Worm (Caenorhabditis elegans) whole organism, L2 larva: Measurements from ENCODE around the gene F41E6.1.
A peak's percentile ranks its signal among the peaks of the same experiment; 100 is the strongest.

ENCODE experiments used
- C34F6.9 ChIP-seq: fragments of 150-350 bp; optimal IDR thresholded peaks from 2 replicates; lab custom pipeline; 2014; ENCODE audit warnings: missing biosample characterization, missing genetic modification characterization
- F13H6.1 ChIP-seq: sonication (generic microtip); optimal IDR thresholded peaks from 2 replicates; lab custom pipeline; 2016; ENCODE audit warnings: missing genetic modification characterization, missing compliant biosample characterization
- R02D3.7 ChIP-seq: fragments of 150-350 bp; optimal IDR thresholded peaks from 2 replicates; lab custom pipeline; 2014; ENCODE audit warnings: missing biosample characterization, missing genetic modification characterization
- Y55F3AM.14 ChIP-seq: fragments of 200-800 bp; sonication (Bioruptor generic); optimal IDR thresholded peaks from 2 replicates; lab custom pipeline; 2018; ENCODE audit warnings: mild to moderate bottlenecking, missing genetic modification characterization, missing compliant biosample characterization
- ZK546.5 ChIP-seq: sonication (generic microtip); optimal IDR thresholded peaks from 2 replicates; lab custom pipeline; 2017; ENCODE audit warnings: missing biosample characterization, missing genetic modification characterization
- aly-2 ChIP-seq: fragments of 150-350 bp; optimal IDR thresholded peaks from 2 replicates; lab custom pipeline; 2014; ENCODE audit warnings: missing biosample characterization, missing genetic modification characterization
- blmp-1 ChIP-seq: sonication (generic microtip); optimal IDR thresholded peaks from 2 replicates; lab custom pipeline; 2017; ENCODE audit warnings: missing genetic modification characterization, mild to moderate bottlenecking, missing compliant biosample characterization, antibody characterized with exemption, moderate library complexity; ENCODE audit not compliant: insufficient read depth
- ceh-16 ChIP-seq: fragments of 150-350 bp; optimal IDR thresholded peaks from 2 replicates; lab custom pipeline; 2014; ENCODE audit warnings: missing biosample characterization, missing genetic modification characterization
- ceh-82 ChIP-seq: fragments of 150-350 bp; optimal IDR thresholded peaks from 2 replicates; lab custom pipeline; 2014; ENCODE audit warnings: missing biosample characterization, missing genetic modification characterization
- crh-2 ChIP-seq: sonication (generic microtip); optimal IDR thresholded peaks from 2 replicates; lab custom pipeline; 2017; ENCODE audit warnings: missing biosample characterization, missing genetic modification characterization
- dmd-4 ChIP-seq: sonication (generic microtip); optimal IDR thresholded peaks from 2 replicates; lab custom pipeline; 2017; ENCODE audit warnings: missing biosample characterization, missing genetic modification characterization
- elt-1 ChIP-seq: fragments of 150-350 bp; optimal IDR thresholded peaks from 2 replicates; lab custom pipeline; 2014; ENCODE audit warnings: missing biosample characterization, missing genetic modification characterization
- elt-3 ChIP-seq: sonication (generic microtip); optimal IDR thresholded peaks from 2 replicates; lab custom pipeline; 2017; ENCODE audit warnings: missing biosample characterization, missing genetic modification characterization
- fos-1 ChIP-seq: fragments of 150-350 bp; optimal IDR thresholded peaks from 2 replicates; lab custom pipeline; 2014; ENCODE audit warnings: missing biosample characterization, missing genetic modification characterization
- lin-11 ChIP-seq: fragments of 150-350 bp; sonication (generic microtip); optimal IDR thresholded peaks from 2 replicates; lab custom pipeline; 2014; ENCODE audit warnings: missing biosample characterization, missing genetic modification characterization, inconsistent platforms, mixed read lengths
- lsy-2 ChIP-seq, 2 experiments: fragments of 150-350 bp in 1 of 2; sonication (generic microtip) in 1 of 2; optimal IDR thresholded peaks; 2 replicates each; lab custom pipeline; 2014 to 2017; ENCODE audit warnings: missing biosample characterization in 2 of 2, missing genetic modification characterization in 2 of 2
- mab-5 ChIP-seq: fragments of 150-350 bp; optimal IDR thresholded peaks from 2 replicates; lab custom pipeline; 2014; ENCODE audit warnings: missing biosample characterization, missing genetic modification characterization
- nhr-11 ChIP-seq: fragments of 150-350 bp; optimal IDR thresholded peaks from 2 replicates; lab custom pipeline; 2014; ENCODE audit warnings: missing biosample characterization, missing genetic modification characterization
- nhr-129 ChIP-seq: fragments of 150-350 bp; optimal IDR thresholded peaks from 2 replicates; lab custom pipeline; 2014; ENCODE audit warnings: missing biosample characterization, missing genetic modification characterization
- nhr-21 ChIP-seq: fragments of 150-350 bp; optimal IDR thresholded peaks from 2 replicates; lab custom pipeline; 2014; ENCODE audit warnings: missing biosample characterization, missing genetic modification characterization
- nhr-25 ChIP-seq: fragments of 150-350 bp; sonication (generic microtip); optimal IDR thresholded peaks from 3 replicates; lab custom pipeline; 2014; ENCODE audit warnings: missing biosample characterization, missing genetic modification characterization
- nhr-6 ChIP-seq: fragments of 150-350 bp; optimal IDR thresholded peaks from 2 replicates; lab custom pipeline; 2014; ENCODE audit warnings: missing biosample characterization, missing genetic modification characterization
- nhr-77 ChIP-seq: fragments of 150-350 bp; optimal IDR thresholded peaks from 2 replicates; lab custom pipeline; 2014; ENCODE audit warnings: missing biosample characterization, missing genetic modification characterization
- peb-1 ChIP-seq: fragments of 150-350 bp; optimal IDR thresholded peaks from 2 replicates; lab custom pipeline; 2014; ENCODE audit warnings: missing biosample characterization, missing genetic modification characterization
- sem-4 ChIP-seq: fragments of 150-350 bp; optimal IDR thresholded peaks from 2 replicates; lab custom pipeline; 2014; ENCODE audit warnings: missing biosample characterization, missing genetic modification reagents, missing genetic modification characterization
- sma-3 ChIP-seq: sonication (generic microtip); optimal IDR thresholded peaks from 2 replicates; lab custom pipeline; 2016; ENCODE audit warnings: missing genetic modification reagents, missing genetic modification characterization, missing compliant biosample characterization
- sma-9 ChIP-seq, 2 experiments: fragments of 150-350 bp in 1 of 2; sonication (generic microtip) in 1 of 2; optimal IDR thresholded peaks; 2 replicates each; lab custom pipeline; 2014 to 2016; ENCODE audit warnings: missing genetic modification characterization in 2 of 2, mild to moderate bottlenecking in 1 of 2, missing biosample characterization in 1 of 2, missing compliant biosample characterization in 1 of 2, missing genetic modification reagents in 1 of 2, moderate library complexity in 1 of 2
- snpc-4 ChIP-seq: fragments of 150-350 bp; optimal IDR thresholded peaks from 2 replicates; lab custom pipeline; 2014; ENCODE audit warnings: missing biosample characterization, missing genetic modification characterization
- unc-55 ChIP-seq: fragments of 150-350 bp; sonication (generic microtip); optimal IDR thresholded peaks from 3 replicates; lab custom pipeline; 2014; ENCODE audit warnings: missing biosample characterization, missing genetic modification reagents, missing genetic modification characterization
- unc-62 ChIP-seq: fragments of 150-350 bp; optimal IDR thresholded peaks from 2 replicates; lab custom pipeline; 2014; ENCODE audit warnings: missing biosample characterization, missing genetic modification reagents, missing genetic modification characterization
- zag-1 ChIP-seq: fragments of 150-350 bp; optimal IDR thresholded peaks from 2 replicates; lab custom pipeline; 2014; ENCODE audit warnings: missing biosample characterization, missing genetic modification characterization
- ztf-1 ChIP-seq: fragments of 200-800 bp; sonication (Bioruptor generic); conservative IDR thresholded peaks from 2 replicates; pipeline ENCODE4 v1.3.6; 2022; ENCODE audit warnings: missing genetic modification characterization, missing compliant biosample characterization
- ztf-4 ChIP-seq: fragments of 150-350 bp; optimal IDR thresholded peaks from 2 replicates; lab custom pipeline; 2014; ENCODE audit warnings: missing biosample characterization, missing genetic modification characterization

The F41E6.1 gene

DNA sequence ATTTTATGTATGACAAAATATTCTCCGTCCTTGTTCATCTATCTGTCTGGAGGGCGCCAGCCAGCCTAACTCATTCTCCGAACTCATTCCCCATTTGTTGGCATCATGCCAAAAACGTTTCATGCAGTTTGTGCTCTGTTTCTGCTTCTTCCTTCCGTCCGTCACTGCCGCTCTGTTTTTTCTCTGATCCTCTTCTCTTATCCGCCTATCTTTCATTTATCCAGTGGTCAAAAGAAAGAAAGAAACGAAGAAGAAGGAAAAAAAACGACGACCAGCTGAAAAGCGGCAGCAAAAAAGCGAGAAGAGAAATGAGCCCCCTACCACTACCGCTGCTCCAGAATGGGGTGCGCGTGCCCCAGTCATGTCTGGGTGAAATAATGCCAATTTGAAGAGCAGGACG is 40.6 kb downstream of the F41E6.1 start:
- TF ChIP-seq unc-55 (GFP tag; lab: Kevin White, UChicago) (peak; percentile 40), ceh-82 (no peak), nhr-21 (tag; lab: Kevin White, UChicago) (no peak), snpc-4 (tag; lab: Kevin White, UChicago) (peak; percentile 6), Y55F3AM.14 (GFP tag; lab: Kevin White, UChicago) (peak; percentile 43), lin-11 (tag; lab: Kevin White, UChicago) (no peak), lsy-2 (tag; optimal IDR thresholded peaks at IDR 0.05; lab: Kevin White, UChicago) (peak in 1 of 2 experiments; percentile 29), sem-4 (tag; lab: Kevin White, UChicago) (peak; percentile 36), aly-2 (tag; lab: Kevin White, UChicago) (no peak), ztf-1 (GFP tag; lab: Robert Waterston, UW) (no peak), zag-1 (tag; lab: Kevin White, UChicago) (peak; percentile 80), C34F6.9 (tag; lab: Kevin White, UChicago) (peak; percentile 51), sma-9 (GFP tag; optimal IDR thresholded peaks at IDR 0.05; lab: Kevin White, UChicago) (peak; percentile 43), sma-9 (tag; optimal IDR thresholded peaks at IDR 0.05; lab: Kevin White, UChicago) (no peak), elt-1 (tag; lab: Kevin White, UChicago) (no peak), nhr-6 (tag; lab: Kevin White, UChicago) (no peak), F13H6.1 (peak; percentile 57), nhr-129 (tag; lab: Kevin White, UChicago) (peak; percentile 40)

DNA sequence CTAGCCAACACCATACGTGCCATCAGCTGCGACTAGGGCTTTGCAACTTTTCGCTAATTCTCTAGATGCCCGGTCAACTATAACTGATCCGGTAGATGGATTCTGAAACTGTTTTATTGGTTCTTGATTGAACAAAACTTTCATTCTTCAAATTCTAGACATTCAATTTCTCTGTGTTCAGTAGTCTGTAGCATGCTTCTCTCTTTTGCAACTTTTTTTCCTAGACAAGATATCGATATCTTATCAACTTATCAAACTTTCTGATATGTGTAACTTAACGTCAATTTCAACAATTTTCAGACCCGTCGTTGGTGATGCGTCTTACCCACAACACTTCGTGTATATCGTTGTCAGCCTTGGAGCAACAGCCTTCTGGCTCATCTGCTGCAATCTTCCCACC is 43.4 kb downstream of the F41E6.1 start, which contains the start of gene ZC190.4:
ZC190.4 (plus strand) TSS at position 301 of the 400 bp plus-strand sequence.
- TF ChIP-seq ZK546.5 (tag; lab: Kevin White, UChicago) (no peak), nhr-77 (no peak), dmd-4 (tag; lab: Kevin White, UChicago) (no peak), mab-5 (no peak), F13H6.1 (no peak), snpc-4 (tag; lab: Kevin White, UChicago) (no peak), nhr-11 (tag; lab: Kevin White, UChicago) (no peak), sma-3 (no peak), nhr-129 (tag; lab: Kevin White, UChicago) (no peak), crh-2 (tag; lab: Kevin White, UChicago) (no peak), elt-3 (tag; lab: Kevin White, UChicago) (no peak)
- TF ChIP-seq, all 48 proteins: peak for 0

DNA sequence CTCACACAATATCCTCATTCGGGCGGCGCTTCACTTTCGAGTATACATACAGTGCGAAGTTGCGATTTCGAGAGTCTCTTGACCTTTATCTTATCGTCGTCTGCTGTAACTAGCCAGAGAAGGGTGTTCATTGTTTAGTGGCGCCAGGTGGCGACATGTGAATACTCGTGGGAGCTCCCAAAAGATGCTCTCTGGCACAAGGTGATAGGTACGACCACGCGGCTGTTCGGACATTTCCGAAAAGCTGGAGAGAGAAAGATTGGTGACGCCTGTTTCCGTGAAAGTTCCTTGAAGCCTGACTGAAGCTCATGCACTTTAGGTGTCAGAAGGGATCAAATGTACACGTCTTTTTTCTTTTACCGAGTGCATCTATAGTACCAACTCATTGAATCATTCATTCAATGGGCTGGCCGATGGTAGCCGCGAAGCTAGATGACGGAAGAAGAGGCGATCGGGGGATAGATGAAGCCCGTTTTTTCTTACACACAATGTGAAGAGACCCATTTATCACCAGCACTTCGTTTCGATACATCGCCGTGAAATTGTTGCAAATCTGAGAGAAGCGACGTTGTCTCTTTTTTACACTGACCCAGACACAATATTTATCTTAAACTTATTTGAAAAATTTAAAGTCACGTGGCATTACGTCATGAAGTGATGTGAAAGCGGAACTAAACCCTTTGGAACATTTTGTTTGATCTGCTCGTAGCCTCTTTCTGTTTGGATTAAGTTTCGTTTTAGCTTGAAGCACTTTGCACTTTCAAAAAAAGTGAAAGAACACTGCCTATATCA is 45.0 kb downstream of the F41E6.1 start:
- TF ChIP-seq ZK546.5 (tag; lab: Kevin White, UChicago) (no peak), F13H6.1 (peak; percentile 71), lsy-2 (tag; optimal IDR thresholded peaks at IDR 0.05; lab: Kevin White, UChicago) (peak in 1 of 2 experiments; percentile 25), nhr-129 (tag; lab: Kevin White, UChicago) (peak; percentile 33), sma-9 (GFP tag; optimal IDR thresholded peaks at IDR 0.05; lab: Kevin White, UChicago) (peak; percentile 78), sma-9 (tag; optimal IDR thresholded peaks at IDR 0.05; lab: Kevin White, UChicago) (no peak)

DNA sequence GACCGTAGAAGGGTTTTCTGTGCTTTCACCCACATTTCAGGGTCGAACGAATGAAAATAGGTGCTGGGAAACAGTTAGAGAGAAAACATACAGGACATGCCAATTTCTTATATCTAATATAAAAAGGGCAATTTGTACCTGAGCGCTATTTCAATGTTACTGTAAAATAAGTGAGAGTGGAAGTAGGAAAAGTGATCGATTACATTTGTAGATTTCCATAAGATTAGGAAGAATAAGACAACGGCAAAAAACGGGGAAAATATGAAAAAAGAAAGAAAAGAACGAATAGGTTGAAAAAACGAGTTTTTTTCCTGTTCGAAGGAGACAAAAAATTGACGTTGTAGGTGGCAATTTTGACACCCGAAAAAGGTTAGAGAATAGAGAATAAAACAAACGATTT is 45.8 kb downstream of the F41E6.1 start:
- TF ChIP-seq R02D3.7 (no peak), peb-1 (tag; lab: Kevin White, UChicago) (no peak), nhr-129 (tag; lab: Kevin White, UChicago) (no peak), unc-62 (GFP tag; lab: Kevin White, UChicago) (no peak), ceh-82 (no peak), ceh-16 (peak; percentile 47), aly-2 (tag; lab: Kevin White, UChicago) (no peak), unc-55 (GFP tag; lab: Kevin White, UChicago) (no peak), ztf-4 (tag; lab: Kevin White, UChicago) (no peak), blmp-1 (tag; lab: Kevin White, UChicago) (peak; percentile 93), nhr-25 (tag; lab: Kevin White, UChicago) (peak; percentile 65), fos-1 (tag; lab: Kevin White, UChicago) (no peak)
